Fruit fly (Drosophila melanogaster): ENCODE measurements around the gene CG43330.
A peak's percentile ranks its signal among the peaks of the same experiment; 100 is the strongest.

CG43330 gene

dm6 chr3L:22471586-22472291 is 32.5 kb downstream of the CG43330 start (continued):
- no peak for TF ChIP-seq tio (GFP tag; optimal IDR thresholded peaks at IDR 0.05)
- TF ChIP-seq CG2678 (tag; optimal IDR thresholded peaks at IDR 0.05): peak; percentile 81
- TF ChIP-seq Med (GFP tag): peak; percentile 16
- TF ChIP-seq Dek (tag; optimal IDR thresholded peaks at IDR 0.05): peak; percentile 73
- peak; percentile 37 for TF ChIP-seq phol (tag; optimal IDR thresholded peaks at IDR 0.05)
- peak; percentile 6 for TF ChIP-seq CG8359 (GFP tag; optimal IDR thresholded peaks at IDR 0.05; ENCODE audit: borderline replicate concordance)
- TF ChIP-seq wdn (GFP tag; IDR thresholded peaks at IDR 0.05): 0 out of 2 replicates have a peak, but pooled peaks have one; percentile 33
- TF ChIP-seq CG15514 (GFP tag; optimal IDR thresholded peaks at IDR 0.05): peak; percentile 35
- peak; percentile 56; the same call in 1 of the 2 replicates for TF ChIP-seq Ada2b (GFP tag; IDR thresholded peaks at IDR 0.05)
- TF ChIP-seq sob (GFP tag; IDR thresholded peaks at IDR 0.05): peak; percentile 73
- TF ChIP-seq CG9727 (GFP tag; optimal IDR thresholded peaks at IDR 0.05): peak; percentile 43
- peak; percentile 66 for TF ChIP-seq CG8924 (tag; optimal IDR thresholded peaks at IDR 0.05)
- TF ChIP-seq TFAM (GFP tag; optimal IDR thresholded peaks at IDR 0.05): no peak
- 0 out of 2 replicates have a peak, but pooled peaks have one; percentile 40 for TF ChIP-seq NFAT (GFP tag; IDR thresholded peaks at IDR 0.05)
- no peak for TF ChIP-seq Dll (GFP tag; IDR thresholded peaks at IDR 0.05; ENCODE audit: partially characterized antibody)
- no peak for TF ChIP-seq dan (GFP tag; IDR thresholded peaks at IDR 0.05)
- peak; percentile 34 for TF ChIP-seq Jarid2 (GFP tag; optimal IDR thresholded peaks at IDR 0.05)
- peak; percentile 59; the same call in 2 of the 3 replicates for TF ChIP-seq tgo (GFP tag; IDR thresholded peaks at IDR 0.05)
- peak; percentile 45 for TF ChIP-seq Oli (tag; optimal IDR thresholded peaks at IDR 0.05)
- peak; percentile 33; the same call in 1 of the 2 replicates for TF ChIP-seq CG7372 (GFP tag; IDR thresholded peaks at IDR 0.05)
- peak; percentile 58; the same call in 1 of the 2 replicates for TF ChIP-seq ranshi (GFP tag; IDR thresholded peaks at IDR 0.05)
- TF ChIP-seq Sox102F (GFP tag; optimal IDR thresholded peaks at IDR 0.05): peak; percentile 53
- peak; percentile 59 for TF ChIP-seq NfI (GFP tag; optimal IDR thresholded peaks at IDR 0.05)
- TF ChIP-seq CG9932 (GFP tag; IDR thresholded peaks at IDR 0.05): peak; percentile 71
- TF ChIP-seq E2f2 (GFP tag; IDR thresholded peaks at IDR 0.05): peak; percentile 30; the same call in 1 of the 2 replicates
- peak; percentile 33 for TF ChIP-seq scrt (GFP tag; optimal IDR thresholded peaks at IDR 0.05)
- no peak for TF ChIP-seq dpn (GFP tag; optimal IDR thresholded peaks at IDR 0.05)
- TF ChIP-seq Hand (GFP tag; optimal IDR thresholded peaks at IDR 0.05): peak; percentile 42
- peak; percentile 49; the same call in 1 of the 2 replicates for TF ChIP-seq stc (GFP tag; IDR thresholded peaks at IDR 0.05)
- peak; percentile 92 for TF ChIP-seq sug (tag; optimal IDR thresholded peaks at IDR 0.05)
- TF ChIP-seq ssp (GFP tag; IDR thresholded peaks at IDR 0.05): 0 out of 2 replicates have a peak, but pooled peaks have one; percentile 14
- no peak for TF ChIP-seq CG4360 (GFP tag; IDR thresholded peaks at IDR 0.05)
- TF ChIP-seq lab (GFP tag; optimal IDR thresholded peaks at IDR 0.05): peak; percentile 84
- TF ChIP-seq CG11695 (GFP tag; IDR thresholded peaks at IDR 0.05): peak; percentile 59; the same call in 1 of the 3 replicates
- TF ChIP-seq org-1 (GFP tag; optimal IDR thresholded peaks at IDR 0.05): no peak
- TF ChIP-seq ems (GFP tag; optimal IDR thresholded peaks at IDR 0.05): no peak
- TF ChIP-seq CG15269 (tag; optimal IDR thresholded peaks at IDR 0.05): peak; percentile 73
- TF ChIP-seq Fer3 (tag; optimal IDR thresholded peaks at IDR 0.05): peak; percentile 62
- TF ChIP-seq salm (tag; optimal IDR thresholded peaks at IDR 0.05): peak; percentile 33
- TF ChIP-seq HHEX (GFP tag; optimal IDR thresholded peaks at IDR 0.05): peak; percentile 59
- TF ChIP-seq CG1233 (GFP tag; optimal IDR thresholded peaks at IDR 0.05): peak; percentile 50
- TF ChIP-seq seq (GFP tag; IDR thresholded peaks at IDR 0.05): peak; percentile 17; the same call in 1 of the 2 replicates
- TF ChIP-seq CG7556 (GFP tag; optimal IDR thresholded peaks at IDR 0.05): peak; percentile 16
- TF ChIP-seq cas (GFP tag; IDR thresholded peaks at IDR 0.05): no peak
- peak; percentile 36 for TF ChIP-seq mirr (GFP tag; optimal IDR thresholded peaks at IDR 0.05)
- no peak for TF ChIP-seq CG3163 (GFP tag; optimal IDR thresholded peaks at IDR 0.05)
- TF ChIP-seq YL-1 (GFP tag; optimal IDR thresholded peaks at IDR 0.05): no peak
- peak; percentile 11 for TF ChIP-seq run (tag; optimal IDR thresholded peaks at IDR 0.05)
